Fruit fly (Drosophila melanogaster) S2 (cell line): Measurements from ENCODE around the gene HIPP1.

Source experiments
- CG8478 ChIP-seq: fragments of >200 bp; optimal IDR thresholded peaks from 2 replicates; lab custom pipeline; 2018
- CTCF ChIP-seq, 2 experiments: fragments of >200 bp; optimal IDR thresholded peaks; 2 replicates each; lab custom pipeline; 2018

- TF ChIP-seq CTCF (optimal IDR thresholded peaks at IDR 0.05; lab: Kevin White, UChicago) (no peak), CG8478 (lab: Kevin White, UChicago) (no peak)
Observed at dm6 chr3L:20817927-20818326, 8.5 kb downstream of the HIPP1 start, which contains the start of gene Mst77F.
